Fruit fly (Drosophila melanogaster) whole organism, embryonic: ENCODE data around the gene Ufd1.

Experiments
- Abd-B ChIP-seq: fragments of 200-800 bp; sonication (Bioruptor generic); optimal IDR thresholded peaks from 2 replicates; lab custom pipeline; 2018; ENCODE audit warnings: missing biosample characterization, mild to moderate bottlenecking, missing genetic modification characterization, moderate library complexity
- B-H2 ChIP-seq: fragments of 200-800 bp; sonication (Bioruptor generic); optimal IDR thresholded peaks from 2 replicates; lab custom pipeline; 2018; ENCODE audit warnings: missing biosample characterization, mild to moderate bottlenecking, missing genetic modification characterization
- Bdp1 ChIP-seq: fragments of 200-800 bp; sonication (Bioruptor generic); optimal IDR thresholded peaks from 3 replicates; lab custom pipeline; 2016; ENCODE audit warnings: missing biosample characterization, missing genetic modification characterization
- CG10147 ChIP-seq: fragments of 200-800 bp; sonication (Bioruptor generic); optimal IDR thresholded peaks from 2 replicates; lab custom pipeline; 2019; ENCODE audit warnings: missing biosample characterization, mild to moderate bottlenecking, missing genetic modification characterization, moderate library complexity
- CG10209 ChIP-seq: fragments of 200-800 bp; sonication (Bioruptor generic); optimal IDR thresholded peaks from 3 replicates; lab custom pipeline; 2017; ENCODE audit warnings: missing biosample characterization, mild to moderate bottlenecking, missing genetic modification characterization, missing genetic modification reagents
- CG11456 ChIP-seq: fragments of 200-800 bp; sonication (Bioruptor generic); IDR thresholded peaks from 3 replicates; pipeline ENCODE4 v1.3.6; 2022; ENCODE audit warnings: missing biosample characterization, missing genetic modification characterization
- CG11723 ChIP-seq: fragments of 200-800 bp; sonication (Bioruptor generic); optimal IDR thresholded peaks from 2 replicates; lab custom pipeline; 2017; ENCODE audit warnings: missing biosample characterization, mild to moderate bottlenecking, missing genetic modification characterization
- CG12299 ChIP-seq: fragments of 200-800 bp; sonication (Bioruptor generic); optimal IDR thresholded peaks from 2 replicates; lab custom pipeline; 2018; ENCODE audit warnings: missing biosample characterization, mild to moderate bottlenecking, missing genetic modification characterization
- CG14441 ChIP-seq: fragments of 200-800 bp; sonication (Bioruptor generic); IDR thresholded peaks from 2 replicates; pipeline ENCODE4 v1.3.6; 2022; ENCODE audit warnings: missing biosample characterization, missing genetic modification characterization
- CG1603 ChIP-seq: fragments of 200-800 bp; sonication (Bioruptor generic); optimal IDR thresholded peaks from 2 replicates; lab custom pipeline; 2019; ENCODE audit warnings: missing biosample characterization, mild to moderate bottlenecking, missing genetic modification characterization, moderate library complexity
- CG16813 ChIP-seq: fragments of 200-800 bp; sonication (Bioruptor generic); IDR thresholded peaks from 3 replicates; pipeline ENCODE4 v1.3.6; 2022; ENCODE audit warnings: missing biosample characterization, missing genetic modification characterization; ENCODE audit not compliant: partially characterized antibody
- CG17328 ChIP-seq: fragments of 200-800 bp; sonication (Bioruptor generic); IDR thresholded peaks from 2 replicates; pipeline ENCODE4 v1.3.6; 2022; ENCODE audit warnings: missing biosample characterization, missing genetic modification characterization
- CG17359 ChIP-seq: fragments of 200-800 bp; sonication (Bioruptor generic); optimal IDR thresholded peaks from 3 replicates; lab custom pipeline; 2018; ENCODE audit warnings: missing biosample characterization, mild to moderate bottlenecking, missing genetic modification characterization, moderate library complexity
- CG17802 ChIP-seq: fragments of 200-800 bp; sonication (Bioruptor generic); optimal IDR thresholded peaks from 2 replicates; lab custom pipeline; 2018; ENCODE audit warnings: missing biosample characterization, mild to moderate bottlenecking, missing genetic modification characterization, moderate library complexity
- CG2129 ChIP-seq: fragments of 200-800 bp; sonication (Bioruptor generic); IDR thresholded peaks from 2 replicates; pipeline ENCODE4 v1.3.6; 2022; ENCODE audit warnings: missing biosample characterization, missing genetic modification characterization; ENCODE audit not compliant: partially characterized antibody
- CG32767 ChIP-seq: fragments of 200-800 bp; sonication (Bioruptor generic); IDR thresholded peaks from 2 replicates; pipeline ENCODE4 v1.3.6; 2022; ENCODE audit warnings: missing biosample characterization, missing genetic modification characterization
- CG5953 ChIP-seq: fragments of 200-800 bp; sonication (Bioruptor generic); IDR thresholded peaks from 2 replicates; pipeline ENCODE4 v1.3.6; 2022; ENCODE audit warnings: missing biosample characterization, missing genetic modification characterization
- CG6854 ChIP-seq: fragments of 200-800 bp; sonication (Bioruptor generic); optimal IDR thresholded peaks from 3 replicates; lab custom pipeline; 2017; ENCODE audit warnings: missing biosample characterization, mild to moderate bottlenecking, missing genetic modification characterization
- CG7372 ChIP-seq: fragments of 200-800 bp; sonication (Bioruptor generic); IDR thresholded peaks from 2 replicates; pipeline ENCODE4 v1.3.6; 2022; ENCODE audit warnings: missing biosample characterization, missing genetic modification characterization
- CG7745 ChIP-seq: fragments of 200-800 bp; sonication (Bioruptor generic); optimal IDR thresholded peaks from 2 replicates; lab custom pipeline; 2018; ENCODE audit warnings: missing biosample characterization, mild to moderate bottlenecking, missing genetic modification characterization, moderate library complexity
- CG7839 ChIP-seq: fragments of 200-800 bp; sonication (Bioruptor generic); optimal IDR thresholded peaks from 3 replicates; lab custom pipeline; 2018; ENCODE audit warnings: missing biosample characterization, mild to moderate bottlenecking, missing genetic modification characterization, moderate library complexity
- CG9609 ChIP-seq: fragments of 200-800 bp; sonication (Bioruptor generic); optimal IDR thresholded peaks from 3 replicates; lab custom pipeline; 2016; ENCODE audit warnings: missing biosample characterization, missing genetic modification characterization
- CG9817 ChIP-seq: fragments of 200-800 bp; sonication (Bioruptor generic); optimal IDR thresholded peaks from 2 replicates; lab custom pipeline; 2018; ENCODE audit warnings: missing biosample characterization, mild to moderate bottlenecking, missing genetic modification characterization, moderate library complexity
- Dad ChIP-seq: fragments of 200-800 bp; sonication (Bioruptor generic); optimal IDR thresholded peaks from 3 replicates; lab custom pipeline; 2016; ENCODE audit warnings: missing biosample characterization, missing genetic modification characterization
- Dbx ChIP-seq: fragments of 200-800 bp; sonication (Bioruptor generic); IDR thresholded peaks from 3 replicates; pipeline ENCODE4 v1.3.6; 2022; ENCODE audit warnings: missing biosample characterization, missing genetic modification characterization
- Dek ChIP-seq: fragments of 200-800 bp; sonication (Bioruptor generic); optimal IDR thresholded peaks from 3 replicates; lab custom pipeline; 2019; ENCODE audit warnings: missing biosample characterization, mild to moderate bottlenecking, missing genetic modification characterization, moderate library complexity
- H2.0 ChIP-seq: fragments of 200-800 bp; sonication (Bioruptor generic); IDR thresholded peaks from 2 replicates; pipeline ENCODE4 v1.3.6; 2022; ENCODE audit warnings: missing biosample characterization, missing genetic modification characterization
- MBD-R2 ChIP-seq: fragments of 200-800 bp; sonication (Bioruptor generic); IDR thresholded peaks from 2 replicates; pipeline ENCODE4 v1.3.6; 2022; ENCODE audit warnings: missing biosample characterization, missing genetic modification characterization
- MESR4 ChIP-seq: fragments of 200-800 bp; sonication (Bioruptor generic); optimal IDR thresholded peaks from 2 replicates; lab custom pipeline; 2018; ENCODE audit warnings: missing biosample characterization, mild to moderate bottlenecking, missing genetic modification characterization, moderate library complexity
- Mrtf ChIP-seq: fragments of 200-800 bp; sonication (Bioruptor generic); IDR thresholded peaks from 3 replicates; pipeline ENCODE4 v1.3.6; 2022; ENCODE audit warnings: missing biosample characterization, missing genetic modification characterization
- NfI ChIP-seq: fragments of 200-800 bp; sonication (Bioruptor generic); optimal IDR thresholded peaks from 3 replicates; lab custom pipeline; 2018; ENCODE audit warnings: missing biosample characterization, mild to moderate bottlenecking, missing genetic modification characterization, moderate library complexity
- Rfx ChIP-seq: fragments of 200-800 bp; sonication (Bioruptor generic); IDR thresholded peaks from 2 replicates; pipeline ENCODE4 v1.3.6; 2022; ENCODE audit warnings: missing biosample characterization, missing genetic modification characterization
- Sin3A ChIP-seq: fragments of >200 bp; optimal IDR thresholded peaks from 2 replicates; lab custom pipeline; 2018
- Sry-β ChIP-seq: fragments of 200-800 bp; sonication (Bioruptor generic); optimal IDR thresholded peaks from 2 replicates; lab custom pipeline; 2018; ENCODE audit warnings: missing biosample characterization, mild to moderate bottlenecking, missing genetic modification characterization, moderate library complexity
- Usf ChIP-seq: fragments of 200-800 bp; sonication (Bioruptor generic); optimal IDR thresholded peaks from 2 replicates; lab custom pipeline; 2017; ENCODE audit warnings: missing genotype, missing biosample characterization, missing genetic modification characterization
- chm ChIP-seq: fragments of 200-800 bp; sonication (Bioruptor generic); IDR thresholded peaks from 2 replicates; pipeline ENCODE4 v1.3.6; 2022; ENCODE audit warnings: missing biosample characterization, missing genetic modification characterization
- corto ChIP-seq: fragments of 200-800 bp; sonication (Bioruptor generic); optimal IDR thresholded peaks from 2 replicates; lab custom pipeline; 2016; ENCODE audit warnings: missing biosample characterization, mild to moderate bottlenecking, missing genetic modification characterization, moderate library complexity
- dimm ChIP-seq: fragments of 200-800 bp; sonication (Bioruptor generic); IDR thresholded peaks from 2 replicates; pipeline ENCODE4 v1.3.6; 2022; ENCODE audit warnings: missing biosample characterization, missing genetic modification characterization
- dmrt99B ChIP-seq: fragments of 200-800 bp; sonication (Bioruptor generic); optimal IDR thresholded peaks from 2 replicates; lab custom pipeline; 2018; ENCODE audit warnings: missing biosample characterization, mild to moderate bottlenecking, missing genetic modification characterization, moderate library complexity
- hb ChIP-seq: fragments of 200-800 bp; sonication (Bioruptor generic); IDR thresholded peaks from 3 replicates; pipeline ENCODE4 v1.3.6; 2022; ENCODE audit warnings: missing biosample characterization, missing genetic modification characterization; ENCODE audit not compliant: partially characterized antibody
- hbn ChIP-seq: fragments of 200-800 bp; sonication (Bioruptor generic); IDR thresholded peaks from 2 replicates; pipeline ENCODE4 v1.3.6; 2022; ENCODE audit warnings: missing biosample characterization, missing genetic modification characterization; ENCODE audit not compliant: partially characterized antibody
- jumu ChIP-seq: fragments of 200-800 bp; sonication (Bioruptor generic); optimal IDR thresholded peaks from 3 replicates; lab custom pipeline; 2016; ENCODE audit warnings: missing biosample characterization, missing genetic modification characterization
- nmo ChIP-seq: fragments of 200-800 bp; sonication (Bioruptor generic); optimal IDR thresholded peaks from 2 replicates; lab custom pipeline; 2018; ENCODE audit warnings: missing biosample characterization, mild to moderate bottlenecking, missing genetic modification characterization, moderate library complexity
- oc ChIP-seq: fragments of 200-800 bp; sonication (Bioruptor generic); optimal IDR thresholded peaks from 2 replicates; lab custom pipeline; 2018; ENCODE audit warnings: missing biosample characterization, mild to moderate bottlenecking, missing genetic modification characterization, moderate library complexity
- pnt ChIP-seq: fragments of 200-800 bp; sonication (Bioruptor generic); optimal IDR thresholded peaks from 3 replicates; lab custom pipeline; 2016; ENCODE audit warnings: missing biosample characterization, missing genetic modification characterization
- trh ChIP-seq: fragments of 200-800 bp; sonication (Bioruptor generic); optimal IDR thresholded peaks from 2 replicates; lab custom pipeline; 2016; ENCODE audit warnings: missing biosample characterization, missing genetic modification characterization
- tx ChIP-seq: fragments of 200-800 bp; sonication (Bioruptor generic); optimal IDR thresholded peaks from 2 replicates; lab custom pipeline; 2016; ENCODE audit warnings: missing biosample characterization, missing genetic modification characterization
- unpg ChIP-seq: fragments of 200-800 bp; sonication (Bioruptor generic); optimal IDR thresholded peaks from 3 replicates; lab custom pipeline; 2018; ENCODE audit warnings: missing biosample characterization, mild to moderate bottlenecking, missing genetic modification characterization, moderate library complexity
- z ChIP-seq: fragments of 200-800 bp; sonication (Bioruptor generic); IDR thresholded peaks from 3 replicates; pipeline ENCODE4 v1.3.6; 2022; ENCODE audit warnings: missing biosample characterization, missing genetic modification characterization
- zfh2 ChIP-seq: fragments of 200-800 bp; sonication (Bioruptor generic); optimal IDR thresholded peaks from 2 replicates; lab custom pipeline; 2016; ENCODE audit warnings: missing biosample characterization, missing genetic modification characterization

The Ufd1 gene

dm6 chr3L:11096195-11096908 is 26.7 kb downstream of the Ufd1 start, which contains the start of the genes CG46439, Iyd and CG33947 (continued):
- TF ChIP-seq CG7372 (GFP tag; lab: Robert Waterston, UW): no peak
- no peak for TF ChIP-seq Sin3A (lab: Kevin White, UChicago)
- TF ChIP-seq CG9817 (tag; lab: Kevin White, UChicago): no peak
- no peak for TF ChIP-seq CG12299 (tag; lab: Kevin White, UChicago)
- TF ChIP-seq CG32767 (GFP tag; lab: Robert Waterston, UW): no peak
- no peak for TF ChIP-seq z
- TF ChIP-seq trh (GFP tag; lab: Kevin White, UChicago): no peak
- TF ChIP-seq Abd-B: no peak
- peak; percentile 26 for TF ChIP-seq NfI (GFP tag; lab: Kevin White, UChicago)
- no peak for TF ChIP-seq CG9609 (GFP tag; lab: Kevin White, UChicago)
- TF ChIP-seq tx (GFP tag; lab: Kevin White, UChicago): no peak
- no peak for TF ChIP-seq CG11456 (GFP tag; lab: Robert Waterston, UW)
- peak; percentile 19 for TF ChIP-seq CG10209 (GFP tag; lab: Kevin White, UChicago)
- TF ChIP-seq corto (GFP tag; lab: Kevin White, UChicago): peak; percentile 16
- TF ChIP-seq MESR4 (GFP tag; lab: Kevin White, UChicago): peak; percentile 37
- peak; percentile 6 for TF ChIP-seq B-H2 (GFP tag; lab: Kevin White, UChicago)
- TF ChIP-seq CG17328 (GFP tag; lab: Robert Waterston, UW): no peak
- TF ChIP-seq nmo: no peak
- no peak for TF ChIP-seq Sry-β
- no peak for TF ChIP-seq Usf (GFP tag; lab: Kevin White, UChicago)
- no peak for TF ChIP-seq dmrt99B (tag; lab: Kevin White, UChicago)
- TF ChIP-seq CG10147 (GFP tag; lab: Kevin White, UChicago): no peak
- TF ChIP-seq Dad: no peak
- peak; percentile 14 for TF ChIP-seq CG17359 (tag; lab: Kevin White, UChicago)
- TF ChIP-seq MBD-R2: peak; percentile 28; the same call in 1 of the 2 replicates
- no peak for TF ChIP-seq CG7745 (tag; lab: Kevin White, UChicago)
- TF ChIP-seq CG17802: no peak
- TF ChIP-seq jumu (GFP tag; lab: Kevin White, UChicago): no peak
- TF ChIP-seq Mrtf (GFP tag; lab: Robert Waterston, UW): no peak
- peak; percentile 44; the same call in 1 of the 2 replicates for TF ChIP-seq hbn (GFP tag; lab: Robert Waterston, UW)
- TF ChIP-seq H2.0: no peak
- peak; percentile 10 for TF ChIP-seq Dek
- TF ChIP-seq chm: no peak; the same call in 1 of the 2 replicates
- no peak for TF ChIP-seq CG5953 (GFP tag; lab: Robert Waterston, UW)
- TF ChIP-seq zfh2 (GFP tag; lab: Kevin White, UChicago): peak; percentile 22
- TF ChIP-seq CG14441: peak; percentile 29; the same call in 1 of the 2 replicates
- no peak for TF ChIP-seq oc
- no peak for TF ChIP-seq CG6854 (GFP tag; lab: Kevin White, UChicago)
- no peak for TF ChIP-seq Bdp1 (GFP tag; lab: Kevin White, UChicago)
- TF ChIP-seq CG1603: no peak
- TF ChIP-seq pnt: no peak
- TF ChIP-seq CG11723: no peak
- TF ChIP-seq CG16813 (GFP tag; lab: Robert Waterston, UW): 0 out of 3 replicates have a peak, but pooled peaks have one; percentile 16
- TF ChIP-seq Rfx (GFP tag; lab: Robert Waterston, UW): 0 out of 2 replicates have a peak, but pooled peaks have one; percentile 28
- no peak for TF ChIP-seq hb
- no peak for TF ChIP-seq Dbx (GFP tag; lab: Robert Waterston, UW)
- TF ChIP-seq CG2129 (GFP tag; lab: Robert Waterston, UW): no peak
- no peak for TF ChIP-seq dimm (GFP tag; lab: Robert Waterston, UW)
- TF ChIP-seq CG7839 (tag; lab: Kevin White, UChicago): no peak
- peak; percentile 17 for TF ChIP-seq unpg
